Fruit fly (Drosophila melanogaster) whole organism, adult: ENCODE measurements around the gene MED14.

Source experiments
- CG1620 ChIP-seq: fragments of 200-800 bp; sonication (Bioruptor generic); optimal IDR thresholded peaks from 2 replicates; lab custom pipeline; 2016; ENCODE audit warnings: missing biosample characterization, missing genetic modification characterization
- CG33017 ChIP-seq: fragments of 200-800 bp; sonication (Bioruptor generic); optimal IDR thresholded peaks from 2 replicates; lab custom pipeline; 2018; ENCODE audit warnings: missing biosample characterization, mild to moderate bottlenecking, missing genetic modification characterization, moderate library complexity
- CG7045 ChIP-seq: fragments of 200-800 bp; sonication (Bioruptor generic); optimal IDR thresholded peaks from 2 replicates; lab custom pipeline; 2017; ENCODE audit warnings: missing biosample characterization, mild to moderate bottlenecking, missing genetic modification characterization
- cic ChIP-seq: fragments of 200-800 bp; sonication (Bioruptor generic); optimal IDR thresholded peaks from 2 replicates; lab custom pipeline; 2017; ENCODE audit warnings: missing biosample characterization, mild to moderate bottlenecking, missing genetic modification characterization, moderate library complexity
- tj ChIP-seq: fragments of 200-800 bp; sonication (Bioruptor generic); optimal IDR thresholded peaks from 3 replicates; lab custom pipeline; 2017; ENCODE audit warnings: missing biosample characterization, mild to moderate bottlenecking, missing genetic modification characterization, moderate library complexity
- toe ChIP-seq: fragments of 200-800 bp; sonication (Bioruptor generic); optimal IDR thresholded peaks from 2 replicates; lab custom pipeline; 2016; ENCODE audit warnings: missing biosample characterization, missing genetic modification characterization

DNA sequence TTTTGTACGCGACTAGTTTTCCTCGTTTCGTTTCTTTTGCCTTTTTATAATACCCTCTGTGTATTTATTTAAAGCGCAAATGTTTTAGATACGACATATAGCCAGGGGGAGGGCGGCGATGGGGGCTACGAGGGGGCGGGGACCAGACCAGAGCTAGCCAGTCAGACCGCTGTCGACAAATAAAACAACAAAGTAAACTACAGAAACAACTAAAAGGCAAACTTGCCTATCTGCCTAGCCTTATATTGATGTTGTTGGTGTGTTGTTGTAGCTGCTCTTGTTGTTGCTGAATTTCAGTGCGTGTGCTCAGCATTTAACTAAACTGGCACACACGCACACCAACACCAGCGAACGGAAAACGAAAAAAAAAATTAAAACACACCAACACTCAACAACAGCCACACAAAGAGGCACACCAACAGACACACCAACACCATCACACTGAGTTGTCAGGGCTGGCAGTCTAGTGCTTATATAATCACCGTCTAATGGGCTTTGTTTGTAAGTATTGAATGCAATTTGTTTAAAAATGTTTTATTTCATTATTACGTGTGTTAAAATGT is 36.4 kb downstream of the MED14 start:
- TF ChIP-seq CG7045 (GFP tag; lab: Kevin White, UChicago): no peak
- no peak for TF ChIP-seq tj
- TF ChIP-seq CG1620: no peak
- no peak for TF ChIP-seq CG33017
- TF ChIP-seq toe: no peak
- peak; percentile 55 for TF ChIP-seq cic (GFP tag; lab: Kevin White, UChicago)
